Worm (Caenorhabditis elegans) whole organism, midembryonic: Measurements from ENCODE around the gene F57A8.7.

Experiments
- T22C8.4 ChIP-seq: fragments of 200-800 bp; sonication (Bioruptor generic); IDR thresholded peaks from 2 replicates; pipeline ENCODE4 v1.3.6; 2022; ENCODE audit warnings: missing genetic modification characterization, missing compliant biosample characterization
- cog-1 ChIP-seq: sonication (generic microtip); optimal IDR thresholded peaks from 2 replicates; lab custom pipeline; 2016; ENCODE audit warnings: missing genetic modification characterization, missing compliant biosample characterization
- flt-1 ChIP-seq: fragments of 200-800 bp; sonication (Bioruptor generic); IDR thresholded peaks from 2 replicates; pipeline ENCODE4 v1.3.6; 2022; ENCODE audit warnings: missing genetic modification characterization, missing compliant biosample characterization
- klf-2 ChIP-seq: fragments of 200-800 bp; sonication (Bioruptor generic); conservative IDR thresholded peaks from 2 replicates; pipeline ENCODE4 v1.3.6; 2022; ENCODE audit warnings: missing genetic modification reagents, missing genetic modification characterization, missing compliant biosample characterization
- med-1 ChIP-seq: sonication (generic microtip); optimal IDR thresholded peaks from 2 replicates; lab custom pipeline; 2017; ENCODE audit warnings: missing genetic modification characterization, mild to moderate bottlenecking, missing compliant biosample characterization, antibody characterized with exemption, missing genetic modification reagents; ENCODE audit not compliant: insufficient read depth
- ref-1 ChIP-seq: fragments of 200-800 bp; sonication (Bioruptor generic); conservative IDR thresholded peaks from 2 replicates; pipeline ENCODE4 v1.3.6; 2022; ENCODE audit warnings: missing genetic modification reagents, missing genetic modification characterization, missing compliant biosample characterization
- tab-1 ChIP-seq: fragments of 200-800 bp; sonication (Bioruptor generic); IDR thresholded peaks from 2 replicates; pipeline ENCODE4 v1.3.6; 2022; ENCODE audit warnings: missing genetic modification characterization, missing compliant biosample characterization
- ztf-23 ChIP-seq: fragments of 200-800 bp; sonication (Bioruptor generic); IDR thresholded peaks from 2 replicates; pipeline ENCODE4 v1.3.6; 2022; ENCODE audit warnings: missing genetic modification reagents, missing genetic modification characterization, missing compliant biosample characterization
- ztf-29 ChIP-seq: fragments of 200-800 bp; sonication (Bioruptor generic); IDR thresholded peaks from 2 replicates; pipeline ENCODE4 v1.3.6; 2022; ENCODE audit warnings: missing genetic modification reagents, missing genetic modification characterization, missing compliant biosample characterization

F57A8.7 gene

DNA sequence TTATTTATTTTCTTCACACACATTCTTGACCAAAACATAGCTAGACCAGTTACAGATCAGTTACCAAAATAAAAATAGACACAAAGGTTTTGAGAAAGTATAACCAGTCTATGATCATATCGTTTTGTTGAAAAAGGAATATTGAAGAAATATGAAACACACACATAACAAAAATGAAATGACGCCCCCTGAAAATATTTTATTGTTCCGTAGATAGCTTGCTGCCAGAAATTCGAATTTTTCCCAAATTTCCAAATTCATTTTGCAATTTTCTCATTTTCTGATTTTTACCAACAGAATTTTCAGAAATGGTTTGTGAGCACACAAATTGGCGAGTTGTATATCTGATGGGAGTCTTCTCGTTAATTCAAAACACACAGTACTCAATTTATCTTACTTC, at the start of gene F57A8.7:
Gene F57A8.7 (plus strand): TSS at position 301 of the 400 bp plus-strand sequence.
- TF ChIP-seq ref-1 (GFP tag; lab: Robert Waterston, UW) (no peak), T22C8.4 (GFP tag; lab: Robert Waterston, UW) (no peak), flt-1 (GFP tag; lab: Robert Waterston, UW) (no peak), ztf-23 (GFP tag; lab: Robert Waterston, UW) (no peak), ztf-29 (no peak), med-1 (GFP tag; lab: Kevin White, UChicago) (no peak), tab-1 (GFP tag; lab: Robert Waterston, UW) (no peak), klf-2 (GFP tag; lab: Robert Waterston, UW) (no peak), cog-1 (tag; lab: Kevin White, UChicago) (no peak)

DNA sequence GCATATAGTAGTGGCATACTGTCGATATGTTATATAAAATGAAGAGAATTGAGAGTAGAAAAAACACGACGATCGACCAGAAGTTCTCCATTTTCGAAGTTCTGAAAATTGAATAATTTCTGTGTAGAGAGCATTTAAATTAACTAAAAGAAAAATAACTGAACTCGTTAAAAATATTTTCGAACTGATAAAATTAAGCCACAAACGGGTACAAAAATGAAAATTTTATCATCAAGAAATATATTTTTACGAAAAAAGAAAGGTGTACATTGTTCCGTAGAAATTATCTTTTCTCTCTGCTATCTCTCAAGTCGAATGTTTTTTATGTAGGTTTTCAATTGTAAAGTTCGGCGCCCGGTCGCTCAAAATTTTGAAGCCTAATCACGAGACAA, 44.6 kb upstream of the F57A8.7 start, which contains the start of gene acl-2:
Gene acl-2 (minus strand): TSS at position 101 of the 392 bp plus-strand sequence.
- TF ChIP-seq ztf-29 (no peak), med-1 (GFP tag; lab: Kevin White, UChicago) (no peak), ztf-23 (GFP tag; lab: Robert Waterston, UW) (no peak), klf-2 (GFP tag; lab: Robert Waterston, UW) (no peak), cog-1 (tag; lab: Kevin White, UChicago) (no peak), tab-1 (GFP tag; lab: Robert Waterston, UW) (no peak), flt-1 (GFP tag; lab: Robert Waterston, UW) (no peak), ref-1 (GFP tag; lab: Robert Waterston, UW) (no peak), T22C8.4 (GFP tag; lab: Robert Waterston, UW) (no peak)

DNA sequence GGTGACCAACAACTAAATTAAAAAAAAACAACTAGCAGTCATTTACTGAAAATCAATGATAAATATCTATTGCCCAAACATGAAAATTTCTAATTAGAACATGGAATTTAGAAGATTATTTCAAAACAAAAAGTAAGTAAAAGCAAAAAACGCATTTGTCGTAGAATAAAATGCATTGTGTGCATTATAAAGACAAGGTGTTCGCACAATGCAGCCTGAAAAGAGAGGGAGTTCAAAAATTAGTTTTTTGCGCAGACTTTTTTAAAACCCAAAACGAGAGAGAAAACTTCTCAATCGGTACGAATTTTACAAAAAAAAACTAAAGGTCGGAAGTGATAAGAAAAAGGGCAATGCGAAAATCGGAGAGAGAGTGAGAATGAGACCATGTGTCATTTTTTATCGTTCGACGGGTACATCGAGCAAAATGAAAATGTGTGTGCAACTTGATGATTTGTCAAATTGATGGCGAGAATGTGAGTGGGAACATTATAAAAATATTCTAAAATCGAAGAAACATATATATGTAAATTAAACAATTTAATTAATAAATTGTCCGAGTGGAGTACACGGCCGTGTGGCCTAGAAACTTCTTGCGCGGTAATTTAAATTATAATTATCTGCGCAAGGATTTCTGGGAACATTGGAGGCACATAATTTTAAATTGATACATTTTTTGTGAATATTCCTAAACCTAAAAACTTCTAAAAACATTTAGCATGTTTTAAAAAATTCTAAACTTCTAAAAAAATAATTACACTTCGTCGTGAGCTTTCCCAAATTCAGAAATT, 44.0 kb upstream of the F57A8.7 start:
- TF ChIP-seq cog-1 (tag; lab: Kevin White, UChicago) (no peak), ztf-23 (GFP tag; lab: Robert Waterston, UW) (0 out of 2 replicates have a peak, but pooled peaks have one; percentile 29), ztf-29 (no peak), med-1 (GFP tag; lab: Kevin White, UChicago) (no peak)

DNA sequence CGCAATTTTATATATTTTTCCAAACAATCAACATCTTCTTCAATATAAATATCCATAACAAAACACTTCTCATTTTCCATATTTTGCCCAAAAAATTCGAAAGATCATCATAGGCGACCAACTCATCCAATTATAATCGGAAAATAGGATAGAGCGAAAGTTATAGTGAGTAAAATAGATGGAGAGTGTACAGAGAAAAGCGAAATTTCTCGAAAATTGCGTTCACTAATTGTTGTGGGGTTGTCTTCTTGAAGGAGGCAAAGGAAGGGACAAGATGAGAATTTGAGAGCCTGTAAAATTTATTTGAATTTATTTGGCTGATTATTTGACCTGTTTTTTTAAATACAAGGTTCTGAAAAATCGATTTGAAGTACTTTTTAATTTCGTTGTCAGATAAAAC, 40.0 kb upstream of the F57A8.7 start:
- TF ChIP-seq med-1 (GFP tag; lab: Kevin White, UChicago), result no peak
- TF ChIP-seq ref-1 (GFP tag; lab: Robert Waterston, UW), result no peak
- no peak for TF ChIP-seq klf-2 (GFP tag; lab: Robert Waterston, UW)
- no peak for TF ChIP-seq T22C8.4 (GFP tag; lab: Robert Waterston, UW)
- no peak for TF ChIP-seq ztf-23 (GFP tag; lab: Robert Waterston, UW)
- no peak for TF ChIP-seq flt-1 (GFP tag; lab: Robert Waterston, UW)
- TF ChIP-seq ztf-29, result no peak
- TF ChIP-seq cog-1 (tag; lab: Kevin White, UChicago), result no peak
- TF ChIP-seq tab-1 (GFP tag; lab: Robert Waterston, UW), result no peak

DNA sequence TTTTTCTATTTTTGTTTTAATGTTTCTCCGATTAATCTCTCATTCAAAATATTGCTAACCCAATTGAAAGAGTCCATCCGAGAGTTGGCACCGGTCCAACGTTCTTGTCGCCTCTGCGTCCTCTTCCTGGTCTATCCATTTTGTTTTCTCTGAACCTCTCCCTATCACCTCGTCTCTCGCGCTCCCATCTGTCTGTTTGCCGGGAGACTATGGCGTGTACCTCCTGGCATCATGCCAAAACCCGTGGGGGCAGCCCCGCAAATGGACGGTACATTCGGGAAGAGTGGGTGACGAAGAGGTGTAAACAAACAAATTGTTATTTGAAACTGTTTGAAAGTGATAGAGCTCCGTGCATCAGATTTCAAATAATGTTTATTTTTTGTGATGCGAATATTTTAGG, 39.3 kb upstream of the F57A8.7 start, which contains the start of gene T06E8.2:
Gene T06E8.2 (minus strand): TSS at position 139 of the 400 bp plus-strand sequence.
- 0 out of 2 replicates have a peak, but pooled peaks have one; percentile 61 for TF ChIP-seq flt-1 (GFP tag; lab: Robert Waterston, UW)
- TF ChIP-seq ztf-23 (GFP tag; lab: Robert Waterston, UW), result no peak

DNA sequence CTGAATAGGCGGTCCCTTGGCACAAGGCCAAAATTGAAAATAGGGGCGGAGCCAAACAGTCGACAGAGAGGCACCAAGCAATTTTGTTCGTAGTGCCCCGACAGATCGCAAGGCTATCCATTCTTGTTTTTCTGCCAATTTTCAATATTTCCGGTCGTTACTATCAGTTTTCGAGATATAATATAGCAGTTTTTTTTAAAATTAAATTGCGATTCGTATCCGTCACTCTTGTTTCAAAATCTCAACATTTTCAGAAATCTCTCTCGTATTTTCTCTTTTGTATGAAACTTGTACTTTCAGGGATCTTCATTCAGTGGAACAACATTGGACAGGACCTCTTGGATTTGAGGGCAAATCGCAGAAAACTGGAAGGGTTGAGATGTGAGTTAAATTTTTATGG, 38.5 kb upstream of the F57A8.7 start, which contains the start of gene F57A8.1:
Gene F57A8.1 (plus strand): TSS at position 301 of the 400 bp plus-strand sequence.
- no peak for TF ChIP-seq ref-1 (GFP tag; lab: Robert Waterston, UW)
- no peak for TF ChIP-seq klf-2 (GFP tag; lab: Robert Waterston, UW)
- TF ChIP-seq tab-1 (GFP tag; lab: Robert Waterston, UW), result no peak
- no peak for TF ChIP-seq T22C8.4 (GFP tag; lab: Robert Waterston, UW)
- TF ChIP-seq flt-1 (GFP tag; lab: Robert Waterston, UW), result no peak
- TF ChIP-seq ztf-23 (GFP tag; lab: Robert Waterston, UW), result no peak
- no peak for TF ChIP-seq cog-1 (tag; lab: Kevin White, UChicago)
- TF ChIP-seq med-1 (GFP tag; lab: Kevin White, UChicago), result no peak
- TF ChIP-seq ztf-29, result no peak

DNA sequence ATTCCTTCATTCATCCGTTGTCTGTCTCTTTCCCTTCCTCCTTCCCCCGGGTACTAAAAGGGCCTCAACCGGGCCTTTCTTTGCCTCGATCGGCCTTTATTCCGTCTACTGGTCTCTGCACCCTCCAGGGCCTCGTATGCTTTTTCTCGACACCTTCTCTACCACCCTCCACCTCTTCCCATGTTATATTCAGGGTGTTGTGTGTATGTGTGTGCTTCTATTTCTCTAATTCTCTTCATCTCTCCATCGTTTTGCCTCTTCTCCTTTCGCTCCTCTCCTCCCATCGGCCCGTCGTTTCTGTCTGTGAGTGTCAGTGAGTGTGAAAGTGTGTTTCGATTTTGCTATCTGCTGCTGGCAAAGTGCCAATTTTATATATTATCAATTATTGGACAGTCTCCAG, 35.7 kb upstream of the F57A8.7 start:
- 0 out of 2 replicates have a peak, but pooled peaks have one; percentile 61 for TF ChIP-seq flt-1 (GFP tag; lab: Robert Waterston, UW)
- 0 out of 2 replicates have a peak, but pooled peaks have one; percentile 52 for TF ChIP-seq tab-1 (GFP tag; lab: Robert Waterston, UW)
- peak; percentile 29 for TF ChIP-seq cog-1 (tag; lab: Kevin White, UChicago)
- TF ChIP-seq ztf-29, result no peak
- TF ChIP-seq ztf-23 (GFP tag; lab: Robert Waterston, UW), result peak; percentile 60; the same call in 1 of the 2 replicates

DNA sequence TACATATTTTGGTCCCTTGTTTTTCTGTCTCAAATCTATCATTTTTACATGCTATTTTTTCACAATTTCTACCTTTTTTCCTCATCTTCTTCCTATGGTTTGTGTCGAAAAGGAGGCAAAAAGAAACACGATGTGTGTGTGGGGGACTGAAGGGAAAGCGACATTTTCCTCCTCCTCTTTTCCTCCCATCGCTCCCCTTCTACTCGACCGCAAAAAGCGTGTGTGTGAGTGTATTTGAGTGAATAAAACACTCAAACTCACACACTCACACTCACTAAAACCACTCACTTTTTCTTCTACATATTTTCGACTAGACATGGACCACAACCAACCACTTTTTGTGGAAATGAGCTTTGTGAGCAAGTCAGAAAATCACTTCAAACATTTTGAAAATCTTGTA, 34.1 kb upstream of the F57A8.7 start:
- TF ChIP-seq flt-1 (GFP tag; lab: Robert Waterston, UW), result no peak
- no peak for TF ChIP-seq cog-1 (tag; lab: Kevin White, UChicago)
- no peak for TF ChIP-seq tab-1 (GFP tag; lab: Robert Waterston, UW)
- TF ChIP-seq ztf-29, result no peak
- no peak for TF ChIP-seq ztf-23 (GFP tag; lab: Robert Waterston, UW)
- no peak for TF ChIP-seq T22C8.4 (GFP tag; lab: Robert Waterston, UW)
- TF ChIP-seq klf-2 (GFP tag; lab: Robert Waterston, UW), result no peak

DNA sequence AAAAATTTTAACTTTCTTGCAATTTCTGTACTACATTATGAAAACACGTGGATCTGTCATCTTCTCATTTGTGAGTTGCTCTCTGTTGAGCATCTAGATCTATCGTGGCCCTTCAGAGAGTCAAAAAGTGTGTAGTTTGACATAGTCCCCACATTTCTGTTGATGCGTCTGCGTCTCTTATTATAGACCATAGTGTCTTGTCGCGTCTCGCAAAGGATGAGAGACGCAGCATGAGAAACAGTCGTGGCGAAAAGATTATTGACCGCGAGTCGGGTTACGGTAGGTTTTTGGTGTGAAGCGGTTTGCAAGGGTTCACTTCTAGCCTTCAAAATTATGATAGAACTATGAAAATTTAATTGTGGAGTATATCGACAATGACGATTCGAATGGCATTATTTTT, 33.3 kb upstream of the F57A8.7 start:
- TF ChIP-seq cog-1 (tag; lab: Kevin White, UChicago) (peak; percentile 63), ztf-29 (no peak), flt-1 (GFP tag; lab: Robert Waterston, UW) (0 out of 2 replicates have a peak, but pooled peaks have one; percentile 34), T22C8.4 (GFP tag; lab: Robert Waterston, UW) (peak; percentile 50; the same call in 1 of the 2 replicates)
